Fruit fly (Drosophila melanogaster): Measurements from ENCODE around the gene Gr94a.
A peak's percentile ranks its signal among the peaks of the same experiment; 100 is the strongest.

Gr94a gene

DNA sequence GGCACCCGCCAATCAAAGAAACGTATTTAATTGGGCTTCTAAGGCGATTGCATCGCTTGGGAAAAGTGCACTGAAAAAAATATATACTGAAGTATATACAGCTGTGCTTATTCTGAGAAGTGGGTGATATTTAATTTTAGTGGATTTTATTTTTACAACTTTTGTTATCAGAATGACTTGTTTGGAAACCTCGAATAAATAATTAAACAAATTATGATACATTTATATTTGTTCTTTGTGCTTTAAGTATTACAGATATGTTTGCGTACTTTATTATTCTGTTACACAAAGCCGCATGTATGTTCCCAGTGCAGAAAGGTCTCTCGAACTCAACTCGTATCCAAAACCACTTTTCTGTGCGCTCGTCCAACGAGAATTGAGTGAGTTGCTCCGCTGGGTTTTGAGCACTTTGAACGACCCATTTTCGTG, 2.8 kb upstream of the Gr94a start (continued):
- TF ChIP-seq abd-A (tag; optimal IDR thresholded peaks at IDR 0.05) (no peak), Dfd (GFP tag; optimal IDR thresholded peaks at IDR 0.05) (no peak), CG4282 (GFP tag; optimal IDR thresholded peaks at IDR 0.05) (no peak), dm (GFP tag; optimal IDR thresholded peaks at IDR 0.05) (peak; percentile 18), Lpt (GFP tag; optimal IDR thresholded peaks at IDR 0.05) (no peak), Vsx1 (GFP tag; optimal IDR thresholded peaks at IDR 0.05) (peak; percentile 73), Ets97D (GFP tag; optimal IDR thresholded peaks at IDR 0.05) (peak; percentile 10), Mes4 (GFP tag; optimal IDR thresholded peaks at IDR 0.05) (peak; percentile 21), CG8290 (GFP tag; optimal IDR thresholded peaks at IDR 0.05) (peak; percentile 48), CG8290 (tag; optimal IDR thresholded peaks at IDR 0.05) (no peak), odd (GFP tag; optimal IDR thresholded peaks at IDR 0.05) (peak; percentile 63), Xbp1 (GFP tag; optimal IDR thresholded peaks at IDR 0.05) (peak; percentile 74), sisA (GFP tag; IDR thresholded peaks at IDR 0.05) (peak; percentile 58), da (GFP tag; optimal IDR thresholded peaks at IDR 0.05) (no peak), mld (GFP tag; IDR thresholded peaks at IDR 0.05; ENCODE audit: partially characterized antibody) (no peak), Myb (GFP tag; optimal IDR thresholded peaks at IDR 0.05) (no peak), Hr78 (GFP tag; optimal IDR thresholded peaks at IDR 0.05) (peak in 1 of 2 experiments; percentile 78), luna (GFP tag; optimal IDR thresholded peaks at IDR 0.05) (no peak), CG10543 (GFP tag; optimal IDR thresholded peaks at IDR 0.05) (peak; percentile 58), twi (tag; optimal IDR thresholded peaks at IDR 0.05) (peak; percentile 24), CG43689 (GFP tag; IDR thresholded peaks at IDR 0.05) (0 out of 2 replicates have a peak, but pooled peaks have one; percentile 35), CG18011 (GFP tag; optimal IDR thresholded peaks at IDR 0.05) (no peak), crp (GFP tag; optimal IDR thresholded peaks at IDR 0.05) (peak in 1 of 2 experiments; percentile 20), CG14014 (GFP tag; IDR thresholded peaks at IDR 0.05) (peak; percentile 63), lilli (GFP tag; optimal IDR thresholded peaks at IDR 0.05) (peak; percentile 44), HmgD (GFP tag; optimal IDR thresholded peaks at IDR 0.05) (no peak), sens-2 (GFP tag; IDR thresholded peaks at IDR 0.05) (peak; percentile 6; the same call in 1 of the 2 replicates), H15 (GFP tag; IDR thresholded peaks at IDR 0.05) (peak; percentile 51; the same call in 1 of the 3 replicates), CG13123 (GFP tag; optimal IDR thresholded peaks at IDR 0.05) (no peak), CG2202 (tag; optimal IDR thresholded peaks at IDR 0.05) (peak; percentile 34), CG8359 (GFP tag; optimal IDR thresholded peaks at IDR 0.05; ENCODE audit: borderline replicate concordance) (no peak), TFAM (GFP tag; optimal IDR thresholded peaks at IDR 0.05) (no peak), CG18262 (tag; optimal IDR thresholded peaks at IDR 0.05) (peak; percentile 85), ase (GFP tag; IDR thresholded peaks at IDR 0.05) (peak; percentile 56; the same call in 2 of the 3 replicates), btn (GFP tag; optimal IDR thresholded peaks at IDR 0.05) (no peak), CG9215 (GFP tag; IDR thresholded peaks at IDR 0.05) (peak; percentile 46; the same call in 1 of the 2 replicates), h (optimal IDR thresholded peaks at IDR 0.05) (no peak), ind (GFP tag; optimal IDR thresholded peaks at IDR 0.05) (peak; percentile 72), run (tag; optimal IDR thresholded peaks at IDR 0.05) (peak; percentile 64)

DNA sequence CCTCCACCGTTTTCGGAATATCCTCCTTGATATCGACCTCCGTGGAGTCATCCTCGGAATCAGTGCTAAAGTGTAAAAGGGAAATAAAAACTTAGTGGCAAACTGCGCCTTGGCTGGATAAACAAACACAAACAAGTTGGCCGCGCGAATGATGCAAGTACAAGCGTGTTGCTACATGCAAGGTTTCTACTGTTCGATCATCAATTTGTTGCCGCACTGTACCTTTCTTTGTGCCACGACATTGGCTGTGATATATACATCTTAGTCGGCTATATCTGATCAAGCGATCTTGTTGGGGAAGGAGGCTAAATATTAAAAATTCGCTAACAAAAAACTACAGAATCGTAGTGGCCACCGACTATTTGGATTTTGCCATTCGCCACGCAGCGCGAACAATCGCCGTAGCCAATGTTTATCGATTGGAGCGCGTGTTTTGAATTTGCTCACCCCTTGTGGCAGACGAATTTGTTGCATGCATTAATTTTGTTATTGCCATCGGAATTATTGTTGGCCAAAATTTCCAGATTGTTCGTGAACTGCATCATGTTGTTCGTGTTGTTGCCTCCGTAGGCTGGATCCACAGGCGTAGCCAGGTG, 1.7 kb downstream of the Gr94a start:
- TF ChIP-seq Doc2 (GFP tag; IDR thresholded peaks at IDR 0.05), result no peak
- peak; percentile 5 for TF ChIP-seq CG13287 (GFP tag; IDR thresholded peaks at IDR 0.05; ENCODE audit: partially characterized antibody)
- TF ChIP-seq kah (GFP tag; optimal IDR thresholded peaks at IDR 0.05), result no peak
- no peak for TF ChIP-seq tgo (GFP tag; IDR thresholded peaks at IDR 0.05)
- TF ChIP-seq Dref (GFP tag; IDR thresholded peaks at IDR 0.05), result peak; percentile 75
- TF ChIP-seq CG3281 (GFP tag; optimal IDR thresholded peaks at IDR 0.05), result no peak
- 0 out of 4 replicates have a peak, but pooled peaks have one; percentile 19 for TF ChIP-seq Dll (GFP tag; IDR thresholded peaks at IDR 0.05; ENCODE audit: partially characterized antibody)
- peak in 1 of 2 experiments; percentile 39 for TF ChIP-seq Pdp1 (GFP tag; optimal IDR thresholded peaks at IDR 0.05)
- TF ChIP-seq Nf-YC (tag; optimal IDR thresholded peaks at IDR 0.05), result no peak
- no peak for TF ChIP-seq insv (GFP tag; optimal IDR thresholded peaks at IDR 0.05)
- no peak for TF ChIP-seq CG30403 (GFP tag; optimal IDR thresholded peaks at IDR 0.05)
- no peak for TF ChIP-seq nau (GFP tag; optimal IDR thresholded peaks at IDR 0.05)
- TF ChIP-seq zfh2 (GFP tag; optimal IDR thresholded peaks at IDR 0.05), result no peak
- peak; percentile 53 for TF ChIP-seq BEAF-32 (GFP tag; optimal IDR thresholded peaks at IDR 0.05)

Data from whole organism, embryonic.